Worm (Caenorhabditis elegans): ENCODE data around the gene F55H2.8.

F55H2.8 gene

ce11 chrIII:9474501-9474900 lies 39.2 kb upstream of the F55H2.8 start:
- TF ChIP-seq ceh-63 (GFP tag; optimal IDR thresholded peaks at IDR 0.05) (no peak), nhr-11 (tag; optimal IDR thresholded peaks at IDR 0.05) (no peak), xbp-1 (tag; optimal IDR thresholded peaks at IDR 0.05) (no peak), egl-13 (tag; optimal IDR thresholded peaks at IDR 0.05) (no peak), mep-1 (tag; optimal IDR thresholded peaks at IDR 0.05) (no peak), efl-1 (optimal IDR thresholded peaks at IDR 0.05) (no peak), efl-1 (GFP tag; optimal IDR thresholded peaks at IDR 0.05 in 1 of 2) (peak in 1 of 2 experiments; percentile 56), aly-2 (tag; optimal IDR thresholded peaks at IDR 0.05) (no peak), lsy-2 (tag; optimal IDR thresholded peaks at IDR 0.05) (no peak), ets-5 (GFP tag; IDR thresholded peaks at IDR 0.05) (no peak), nhr-19 (GFP tag; conservative IDR thresholded peaks at IDR 0.05) (no peak), pax-3 (tag; optimal IDR thresholded peaks at IDR 0.05) (no peak), unc-62 (GFP tag; optimal IDR thresholded peaks at IDR 0.05) (no peak), lin-39 (tag; optimal IDR thresholded peaks at IDR 0.05) (no peak), swsn-7 (tag; optimal IDR thresholded peaks at IDR 0.05) (no peak), pqm-1 (tag; optimal IDR thresholded peaks at IDR 0.05) (peak; percentile 60), unc-98 (GFP tag; IDR thresholded peaks at IDR 0.05) (no peak), pag-3 (tag; optimal IDR thresholded peaks at IDR 0.05; ENCODE audit: borderline replicate concordance, insufficient read depth) (no peak), nhr-28 (tag; optimal IDR thresholded peaks at IDR 0.05) (no peak), skn-1 (tag; optimal IDR thresholded peaks at IDR 0.05) (no peak), blmp-1 (tag; optimal IDR thresholded peaks at IDR 0.05) (peak; percentile 16), hlh-4 (tag; optimal IDR thresholded peaks at IDR 0.05) (no peak), hlh-17 (GFP tag; optimal IDR thresholded peaks at IDR 0.05; ENCODE audit: borderline replicate concordance) (no peak), unc-86 (tag; optimal IDR thresholded peaks at IDR 0.05) (no peak), egl-27 (tag; optimal IDR thresholded peaks at IDR 0.05) (no peak), elt-3 (tag; optimal IDR thresholded peaks at IDR 0.05) (peak in 1 of 6 experiments; percentile 26), lin-14 (GFP tag; optimal IDR thresholded peaks at IDR 0.05) (peak; percentile 23), fos-1 (tag; optimal IDR thresholded peaks at IDR 0.05) (no peak), efl-3 (GFP tag; optimal IDR thresholded peaks at IDR 0.05) (no peak), ces-1 (GFP tag; optimal IDR thresholded peaks at IDR 0.05) (no peak), ceh-90 (tag; optimal IDR thresholded peaks at IDR 0.05) (no peak), zip-4 (GFP tag; optimal IDR thresholded peaks at IDR 0.05) (no peak), C16A3.4 (tag; optimal IDR thresholded peaks at IDR 0.05) (no peak), vab-15 (tag; optimal IDR thresholded peaks at IDR 0.05) (no peak), jun-1 (tag; optimal IDR thresholded peaks at IDR 0.05) (peak; percentile 16)

ce11 chrIII:9476564-9476963 lies 37.1 kb upstream of the F55H2.8 start:
- TF ChIP-seq nhr-77 (tag; optimal IDR thresholded peaks at IDR 0.05) (no peak), ztf-4 (tag; optimal IDR thresholded peaks at IDR 0.05) (no peak), fkh-4 (tag; optimal IDR thresholded peaks at IDR 0.05; ENCODE audit: borderline replicate concordance) (no peak), ceh-88 (GFP tag; IDR thresholded peaks at IDR 0.05) (no peak), nhr-11 (tag; optimal IDR thresholded peaks at IDR 0.05) (no peak), mdl-1 (tag; optimal IDR thresholded peaks at IDR 0.05) (no peak), mab-9 (GFP tag; IDR thresholded peaks at IDR 0.05) (no peak), lin-15B (tag; optimal IDR thresholded peaks at IDR 0.05) (no peak), alr-1 (tag; optimal IDR thresholded peaks at IDR 0.05; ENCODE audit: borderline replicate concordance) (no peak)

Data from whole organism, L1 larva.